Worm (Caenorhabditis elegans) whole organism, young adult: Measurements from ENCODE around the gene grl-27.

Experiments used
- B0019.2 ChIP-seq: fragments of 200-800 bp; sonication (Bioruptor generic); conservative IDR thresholded peaks from 2 replicates; pipeline ENCODE4 v1.3.6; 2022; ENCODE audit warnings: missing genetic modification reagents, missing genetic modification characterization, missing compliant biosample characterization
- C06A6.2 ChIP-seq: fragments of 200-800 bp; sonication (Bioruptor generic); conservative IDR thresholded peaks from 2 replicates; pipeline ENCODE4 v1.3.6; 2022; ENCODE audit warnings: missing genetic modification characterization, missing compliant biosample characterization
- F22D6.2 ChIP-seq: sonication (generic microtip); optimal IDR thresholded peaks from 2 replicates; lab custom pipeline; 2016; ENCODE audit warnings: mild to moderate bottlenecking, missing genetic modification characterization, missing compliant biosample characterization
- F37B4.10 ChIP-seq: fragments of 200-800 bp; sonication (Bioruptor generic); IDR thresholded peaks from 2 replicates; pipeline ENCODE4 v1.3.6; 2022; ENCODE audit warnings: missing genetic modification characterization, missing compliant biosample characterization
- F49E8.2 ChIP-seq: sonication (generic microtip); optimal IDR thresholded peaks from 3 replicates; lab custom pipeline; 2017; ENCODE audit warnings: missing genetic modification characterization, mild to moderate bottlenecking, missing compliant biosample characterization, antibody characterized with exemption, moderate library complexity; ENCODE audit not compliant: insufficient read depth
- F57A8.1 ChIP-seq: fragments of 200-800 bp; sonication (Bioruptor generic); optimal IDR thresholded peaks from 2 replicates; lab custom pipeline; 2018; ENCODE audit warnings: mild to moderate bottlenecking, missing genetic modification characterization, moderate library complexity, missing compliant biosample characterization
- T07F8.4 ChIP-seq: sonication (generic microtip); optimal IDR thresholded peaks from 2 replicates; lab custom pipeline; 2016; ENCODE audit warnings: mild to moderate bottlenecking, missing genetic modification characterization, moderate library complexity, missing compliant biosample characterization
- Y67H2A.10 ChIP-seq: fragments of 200-800 bp; sonication (Bioruptor generic); conservative IDR thresholded peaks from 2 replicates; pipeline ENCODE4 v1.3.6; 2022; ENCODE audit warnings: missing genetic modification reagents, missing genetic modification characterization, missing compliant biosample characterization
- attf-5 ChIP-seq: fragments of 200-800 bp; sonication (Bioruptor generic); optimal IDR thresholded peaks from 2 replicates; lab custom pipeline; 2018; ENCODE audit warnings: mild to moderate bottlenecking, missing genetic modification characterization, missing compliant biosample characterization
- ccch-3 ChIP-seq: fragments of 200-800 bp; sonication (Bioruptor generic); optimal IDR thresholded peaks from 2 replicates; lab custom pipeline; 2018; ENCODE audit warnings: mild to moderate bottlenecking, missing genetic modification characterization, missing compliant biosample characterization
- dox-1 ChIP-seq: fragments of 200-800 bp; sonication (Bioruptor generic); IDR thresholded peaks from 2 replicates; pipeline ENCODE4 v1.3.6; 2022; ENCODE audit warnings: missing genetic modification reagents, missing genetic modification characterization, missing compliant biosample characterization
- dpff-1 ChIP-seq: sonication (generic microtip); optimal IDR thresholded peaks from 2 replicates; lab custom pipeline; 2017; ENCODE audit warnings: mild to moderate bottlenecking, missing genetic modification characterization, missing compliant biosample characterization
- ekl-4 ChIP-seq: fragments of 200-800 bp; sonication (Bioruptor generic); IDR thresholded peaks from 2 replicates; pipeline ENCODE4 v1.3.6; 2022; ENCODE audit warnings: missing genetic modification reagents, missing genetic modification characterization, missing compliant biosample characterization
- ets-4 ChIP-seq: fragments of 200-800 bp; sonication (Bioruptor generic); optimal IDR thresholded peaks from 2 replicates; lab custom pipeline; 2018; ENCODE audit warnings: mild to moderate bottlenecking, missing genetic modification characterization, missing compliant biosample characterization
- fkh-3 ChIP-seq: sonication (generic microtip); optimal IDR thresholded peaks from 2 replicates; lab custom pipeline; 2016; ENCODE audit warnings: mild to moderate bottlenecking, missing genetic modification characterization, missing compliant biosample characterization
- let-607 ChIP-seq, 2 experiments: fragments of 200-800 bp in 1 of 2; sonication (Bioruptor generic) in 1 of 2; sonication (generic microtip) in 1 of 2; optimal IDR thresholded peaks; 2 replicates each; lab custom pipeline; 2016 to 2018; ENCODE audit warnings: mild to moderate bottlenecking in 2 of 2, missing compliant biosample characterization in 2 of 2, missing genetic modification characterization in 2 of 2, moderate library complexity in 2 of 2, missing genotype in 1 of 2
- lin-40 ChIP-seq: sonication (generic microtip); optimal IDR thresholded peaks from 2 replicates; lab custom pipeline; 2016; ENCODE audit warnings: missing genetic modification characterization, mild to moderate bottlenecking, missing compliant biosample characterization, missing genotype, missing genetic modification reagents
- madf-10 ChIP-seq: sonication (generic microtip); optimal IDR thresholded peaks from 2 replicates; lab custom pipeline; 2016; ENCODE audit warnings: mild to moderate bottlenecking, missing genetic modification characterization, missing compliant biosample characterization
- madf-6 ChIP-seq: fragments of 200-800 bp; sonication (Bioruptor generic); IDR thresholded peaks from 2 replicates; pipeline ENCODE4 v1.3.6; 2022; ENCODE audit warnings: missing genetic modification reagents, missing genetic modification characterization, missing compliant biosample characterization
- madf-8 ChIP-seq: fragments of 200-800 bp; sonication (Bioruptor generic); conservative IDR thresholded peaks from 2 replicates; pipeline ENCODE4 v1.3.6; 2022; ENCODE audit warnings: missing genetic modification reagents, missing genetic modification characterization, missing compliant biosample characterization
- nfya-1 ChIP-seq: sonication (generic microtip); optimal IDR thresholded peaks from 2 replicates; lab custom pipeline; 2017; ENCODE audit warnings: antibody characterized with exemption, missing compliant biosample characterization, missing genetic modification characterization, borderline replicate concordance; ENCODE audit not compliant: insufficient read depth
- rpc-1 ChIP-seq, 2 experiments: fragments of 150-350 bp in 1 of 2; sonication (generic microtip) in 1 of 2; optimal IDR thresholded peaks; 2 replicates each; lab custom pipeline; 2014 to 2018; ENCODE audit warnings: missing biosample characterization in 1 of 2, missing genetic modification characterization in 1 of 2, missing genetic modification reagents in 1 of 2, missing genotype in 1 of 2
- sea-2 ChIP-seq: fragments of 200-800 bp; sonication (Bioruptor generic); IDR thresholded peaks from 2 replicates; pipeline ENCODE4 v1.3.6; 2022; ENCODE audit warnings: missing genetic modification characterization, missing compliant biosample characterization
- tlf-1 ChIP-seq: fragments of 200-800 bp; sonication (Bioruptor generic); optimal IDR thresholded peaks from 2 replicates; lab custom pipeline; 2018; ENCODE audit warnings: mild to moderate bottlenecking, missing genetic modification characterization, missing compliant biosample characterization
- ztf-25 ChIP-seq: fragments of 200-800 bp; sonication (Bioruptor generic); IDR thresholded peaks from 2 replicates; pipeline ENCODE4 v1.3.6; 2022; ENCODE audit warnings: missing genetic modification reagents, missing genetic modification characterization, missing compliant biosample characterization
- ztf-3 ChIP-seq: fragments of 200-800 bp; sonication (Bioruptor generic); optimal IDR thresholded peaks from 2 replicates; lab custom pipeline; 2018; ENCODE audit warnings: mild to moderate bottlenecking, missing genetic modification characterization, missing compliant biosample characterization

grl-27 gene

ce11 chrV:3541117-3541516 lies 34.5 kb downstream of the grl-27 start, which contains the start of gene srbc-67 (continued):
- TF ChIP-seq B0019.2 (GFP tag; lab: Robert Waterston, UW) (no peak), F37B4.10 (no peak), C06A6.2 (GFP tag; lab: Robert Waterston, UW) (no peak), rpc-1 (optimal IDR thresholded peaks at IDR 0.05; lab: Kevin White, UChicago) (no peak), rpc-1 (tag; optimal IDR thresholded peaks at IDR 0.05; lab: Kevin White, UChicago) (no peak), F22D6.2 (tag; lab: Kevin White, UChicago) (no peak), T07F8.4 (tag; lab: Kevin White, UChicago) (no peak)
- TF ChIP-seq, all 124 proteins: peak for 0

- TF ChIP-seq ekl-4 (no peak), dox-1 (GFP tag; lab: Robert Waterston, UW) (no peak), lin-40 (tag; lab: Kevin White, UChicago) (no peak), fkh-3 (no peak), tlf-1 (no peak), ztf-3 (GFP tag; lab: Kevin White, UChicago) (no peak), Y67H2A.10 (GFP tag; lab: Robert Waterston, UW) (no peak), ets-4 (GFP tag; lab: Kevin White, UChicago) (no peak), dpff-1 (tag; lab: Kevin White, UChicago) (no peak)
Measured at ce11 chrV:3538307-3538706, 37.4 kb downstream of the grl-27 start, which contains the start of gene nhr-93. nhr-93 (minus strand) TSS chrV:3538407.

- no peak for TF ChIP-seq sea-2 (GFP tag; lab: Robert Waterston, UW)
- no peak for TF ChIP-seq ekl-4
- no peak for TF ChIP-seq F49E8.2
- TF ChIP-seq nfya-1 = no peak
- TF ChIP-seq ets-4 (GFP tag; lab: Kevin White, UChicago) = no peak
- no peak for TF ChIP-seq madf-10
- no peak for TF ChIP-seq attf-5 (GFP tag; lab: Kevin White, UChicago)
Measured at ce11 chrV:3535260-3535659, 40.4 kb downstream of the grl-27 start, which contains the start of gene nhr-221. nhr-221 (minus strand) TSS chrV:3535360.

DNA sequence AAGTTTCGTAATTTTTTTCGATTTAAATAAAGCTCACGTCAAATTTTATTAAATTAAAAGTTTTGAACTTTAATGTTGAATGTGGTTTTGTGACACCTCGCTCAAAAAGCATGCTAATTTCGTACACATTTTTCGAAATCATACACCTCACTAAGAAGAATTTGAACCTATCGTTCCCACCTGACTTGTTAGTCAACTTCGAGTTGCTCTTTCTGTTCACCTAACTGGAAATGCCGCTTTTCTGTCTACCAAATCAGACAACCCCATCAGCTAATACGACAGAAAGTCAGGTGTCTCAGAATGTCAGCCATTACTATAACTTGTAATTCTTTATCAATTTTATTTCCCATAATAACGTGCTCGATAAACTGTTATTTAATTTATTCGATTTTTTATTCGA lies 45.3 kb downstream of the grl-27 start, which contains the start of gene srbc-66:
srbc-66 (plus strand) TSS at position 301 of the 400 bp plus-strand sequence.
- no peak for TF ChIP-seq madf-8 (GFP tag; lab: Robert Waterston, UW)

DNA sequence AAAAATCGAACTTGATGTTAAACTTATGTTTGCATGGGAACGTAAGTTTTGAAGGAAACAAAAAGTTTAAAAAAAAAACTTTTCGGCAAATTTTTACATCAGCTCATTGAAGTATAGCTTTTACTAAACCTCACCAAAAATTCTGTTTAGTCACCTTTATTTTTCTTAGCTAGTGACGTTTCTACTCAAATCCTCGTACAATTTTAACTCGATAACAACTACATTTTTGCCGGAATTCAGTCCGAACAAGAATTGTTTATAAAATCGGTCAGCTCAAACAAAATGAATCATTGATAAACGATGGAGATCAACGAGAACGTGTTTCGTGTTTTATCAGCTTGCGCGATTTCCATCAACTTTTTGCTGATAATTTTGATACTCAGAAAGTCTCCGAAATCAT lies 48.8 kb downstream of the grl-27 start, which contains the start of gene str-260:
str-260 (plus strand) TSS at position 301 of the 400 bp plus-strand sequence.
- TF ChIP-seq let-607 (tag; optimal IDR thresholded peaks at IDR 0.05; lab: Kevin White, UChicago) = no peak
- no peak for TF ChIP-seq ztf-25 (GFP tag; lab: Robert Waterston, UW)
- TF ChIP-seq madf-6 (GFP tag; lab: Robert Waterston, UW) = no peak
- TF ChIP-seq F57A8.1 (GFP tag; lab: Kevin White, UChicago) = no peak
- TF ChIP-seq ccch-3 = no peak
- TF ChIP-seq, all 124 proteins: peak for 0
